4 worm cellular contexts compared by ENCODE assay signal in genomic region chrII:13979833-13980513, ce11.
TF ChIP-seq lines count a peak whose summit lies in the region.

TSS of gene sre-48 (minus strand) at chrII:13979883.

TF ChIP-seq in whole organism, L1 larva, 84 proteins besides CTCF, POLR2A, EP300 and RAD21 (continues in another document):
- TF ChIP-seq nhr-28 (tag; optimal IDR thresholded peaks at IDR 0.05; lab: Kevin White, UChicago): no peak
- TF ChIP-seq fkh-4 (tag; optimal IDR thresholded peaks at IDR 0.05; lab: Kevin White, UChicago; ENCODE audit: borderline replicate concordance): no peak
- no peak for TF ChIP-seq lin-14 (GFP tag; optimal IDR thresholded peaks at IDR 0.05; lab: Kevin White, UChicago)
- no peak for TF ChIP-seq nhr-12 (tag; optimal IDR thresholded peaks at IDR 0.05; lab: Kevin White, UChicago)
- TF ChIP-seq unc-30 (tag; optimal IDR thresholded peaks at IDR 0.05; lab: Kevin White, UChicago): no peak
- no peak for TF ChIP-seq lin-39 (tag; optimal IDR thresholded peaks at IDR 0.05; lab: Kevin White, UChicago)
- peak in 1 of 2 experiments; percentile 39 for TF ChIP-seq lin-35 (GFP tag; optimal IDR thresholded peaks at IDR 0.05; lab: Kevin White, UChicago)
- no peak for TF ChIP-seq blmp-1 (tag; optimal IDR thresholded peaks at IDR 0.05; lab: Kevin White, UChicago)
- no peak for TF ChIP-seq ceh-8 (GFP tag; optimal IDR thresholded peaks at IDR 0.05; lab: Kevin White, UChicago)
- no peak for TF ChIP-seq C34B4.2 (tag; optimal IDR thresholded peaks at IDR 0.05; lab: Kevin White, UChicago)
- no peak for TF ChIP-seq xbp-1 (tag; optimal IDR thresholded peaks at IDR 0.05; lab: Kevin White, UChicago)
- TF ChIP-seq nhr-11 (tag; optimal IDR thresholded peaks at IDR 0.05; lab: Kevin White, UChicago): no peak
- TF ChIP-seq nhr-85 (tag; lab: Kevin White, UChicago): no peak
- TF ChIP-seq nhr-20 (tag; optimal IDR thresholded peaks at IDR 0.05; lab: Kevin White, UChicago): peak; percentile 25
- TF ChIP-seq ces-1 (GFP tag; optimal IDR thresholded peaks at IDR 0.05; lab: Kevin White, UChicago): no peak
- no peak for TF ChIP-seq pag-3 (tag; optimal IDR thresholded peaks at IDR 0.05; lab: Kevin White, UChicago; ENCODE audit: borderline replicate concordance, insufficient read depth)
- TF ChIP-seq rnt-1 (tag; optimal IDR thresholded peaks at IDR 0.05; lab: Kevin White, UChicago): no peak
- TF ChIP-seq hlh-4 (tag; optimal IDR thresholded peaks at IDR 0.05; lab: Kevin White, UChicago): no peak
- no peak for TF ChIP-seq zag-1 (tag; optimal IDR thresholded peaks at IDR 0.05; lab: Kevin White, UChicago)
- TF ChIP-seq mab-9 (GFP tag; IDR thresholded peaks at IDR 0.05; lab: Robert Waterston, UW): no peak
- no peak for TF ChIP-seq snpc-4 (tag; optimal IDR thresholded peaks at IDR 0.05; lab: Kevin White, UChicago)
- no peak for TF ChIP-seq lsy-2 (tag; optimal IDR thresholded peaks at IDR 0.05; lab: Kevin White, UChicago)
- peak; percentile 60 for TF ChIP-seq jun-1 (tag; optimal IDR thresholded peaks at IDR 0.05; lab: Kevin White, UChicago)
- no peak for TF ChIP-seq fos-1 (tag; optimal IDR thresholded peaks at IDR 0.05; lab: Kevin White, UChicago)

TF ChIP-seq in whole organism, L2 larva, 48 proteins besides CTCF, POLR2A, EP300 and RAD21:
- TF ChIP-seq ama-1 (optimal IDR thresholded peaks at IDR 0.05; lab: Kevin White, UChicago) (no peak), nhr-129 (tag; optimal IDR thresholded peaks at IDR 0.05; lab: Kevin White, UChicago) (no peak), lin-11 (tag; optimal IDR thresholded peaks at IDR 0.05; lab: Kevin White, UChicago) (no peak), elt-3 (tag; optimal IDR thresholded peaks at IDR 0.05; lab: Kevin White, UChicago) (no peak), peb-1 (tag; optimal IDR thresholded peaks at IDR 0.05; lab: Kevin White, UChicago) (no peak), ztf-4 (tag; optimal IDR thresholded peaks at IDR 0.05; lab: Kevin White, UChicago) (no peak), lsy-2 (tag; optimal IDR thresholded peaks at IDR 0.05; lab: Kevin White, UChicago) (no peak), dmd-4 (tag; optimal IDR thresholded peaks at IDR 0.05; lab: Kevin White, UChicago) (no peak), sma-9 (GFP tag; optimal IDR thresholded peaks at IDR 0.05; lab: Kevin White, UChicago) (peak; percentile 22), sma-9 (tag; optimal IDR thresholded peaks at IDR 0.05; lab: Kevin White, UChicago) (no peak), elt-1 (tag; optimal IDR thresholded peaks at IDR 0.05; lab: Kevin White, UChicago) (no peak), fos-1 (tag; optimal IDR thresholded peaks at IDR 0.05; lab: Kevin White, UChicago) (peak; percentile 42), aly-2 (tag; optimal IDR thresholded peaks at IDR 0.05; lab: Kevin White, UChicago) (no peak), nhr-237 (tag; optimal IDR thresholded peaks at IDR 0.05; lab: Kevin White, UChicago) (no peak), ZK546.5 (tag; optimal IDR thresholded peaks at IDR 0.05; lab: Kevin White, UChicago) (no peak), gmeb-1 (tag; optimal IDR thresholded peaks at IDR 0.05; lab: Kevin White, UChicago) (peak; percentile 41), blmp-1 (tag; optimal IDR thresholded peaks at IDR 0.05; lab: Kevin White, UChicago; ENCODE audit: insufficient read depth) (no peak)

TF ChIP-seq in whole organism, L3 larva, 47 proteins besides CTCF, POLR2A, EP300 and RAD21:
- peak; percentile 47 for TF ChIP-seq pha-4 (tag; optimal IDR thresholded peaks at IDR 0.05; lab: Kevin White, UChicago)
- TF ChIP-seq pqm-1 (tag; optimal IDR thresholded peaks at IDR 0.05; lab: Kevin White, UChicago): peak; percentile 73
- TF ChIP-seq jun-1 (tag; optimal IDR thresholded peaks at IDR 0.05; lab: Kevin White, UChicago): peak; percentile 85
- TF ChIP-seq ceh-28 (tag; optimal IDR thresholded peaks at IDR 0.05; lab: Kevin White, UChicago): no peak
- TF ChIP-seq ceh-16 (tag; optimal IDR thresholded peaks at IDR 0.05; lab: Kevin White, UChicago): no peak
- TF ChIP-seq elt-2 (tag; optimal IDR thresholded peaks at IDR 0.05; lab: Kevin White, UChicago): peak; percentile 92
TF ChIP-seq in whole organism, L3 larva: peak in this region for 4.

TF ChIP-seq in whole organism, L4 larva, 104 proteins besides CTCF, POLR2A, EP300 and RAD21:
- peak in 1 of 2 experiments; percentile 22 for TF ChIP-seq unc-62 (GFP tag; optimal IDR thresholded peaks at IDR 0.05 in 1 of 2; lab: Kevin White, UChicago)
- no peak for TF ChIP-seq unc-62 (tag; optimal IDR thresholded peaks at IDR 0.05; lab: Kevin White, UChicago)
- TF ChIP-seq aha-1 (tag; lab: Kevin White, UChicago): peak; percentile 35
- peak; percentile 48 for TF ChIP-seq nhr-77 (tag; optimal IDR thresholded peaks at IDR 0.05; lab: Kevin White, UChicago)
- TF ChIP-seq snpc-4 (tag; optimal IDR thresholded peaks at IDR 0.05; lab: Kevin White, UChicago): no peak
- TF ChIP-seq daf-16 (GFP tag; optimal IDR thresholded peaks at IDR 0.05; lab: Kevin White, UChicago): no peak
- peak; percentile 76 for TF ChIP-seq daf-16 (tag; optimal IDR thresholded peaks at IDR 0.05; lab: Kevin White, UChicago)
- 0 out of 2 replicates have a peak, but pooled peaks have one; percentile 17 for TF ChIP-seq dmd-6 (GFP tag; IDR thresholded peaks at IDR 0.05; lab: Robert Waterston, UW)
- no peak for TF ChIP-seq rbr-2 (tag; optimal IDR thresholded peaks at IDR 0.05; lab: Kevin White, UChicago)
- TF ChIP-seq dve-1 (tag; optimal IDR thresholded peaks at IDR 0.05; lab: Kevin White, UChicago; ENCODE audit: insufficient read depth): peak; percentile 61
- peak; percentile 40 for TF ChIP-seq nhr-28 (tag; optimal IDR thresholded peaks at IDR 0.05; lab: Kevin White, UChicago)
- no peak for TF ChIP-seq zfp-2 (tag; optimal IDR thresholded peaks at IDR 0.05; lab: Kevin White, UChicago)
- TF ChIP-seq hlh-30 (tag; optimal IDR thresholded peaks at IDR 0.05; lab: Kevin White, UChicago; ENCODE audit: insufficient read depth): peak; percentile 43
- TF ChIP-seq pqm-1 (tag; optimal IDR thresholded peaks at IDR 0.05; lab: Kevin White, UChicago): peak; percentile 51

Comparison
In these comparisons a context has a peak if more than half of its experiments do, and no peak if none do; other contexts are left out.
1. Of the 29 proteins assayed by ChIP-seq in both whole organism, L4 larva and whole organism, L1 larva: peak only in whole organism, L4 larva: aha-1, nhr-28, nhr-77 and pqm-1; only in whole organism, L1 larva: jun-1; in both: none; in neither: 23; mixed calls (peak in some experiments, not most) for 1.